Worm (Caenorhabditis elegans): ENCODE data around the gene srt-3.

The srt-3 gene

ce11 chrV:4250047-4250446 is 9.9 kb downstream of the srt-3 start, which contains the start of gene srt-13:
Gene srt-13, minus strand, starts transcription at chrV:4250147.
- TF ChIP-seq C38D4.7 (GFP tag; optimal IDR thresholded peaks at IDR 0.05) (no peak), pha-2 (tag; optimal IDR thresholded peaks at IDR 0.05) (no peak), hlh-6 (tag; optimal IDR thresholded peaks at IDR 0.05) (no peak), pqm-1 (tag; optimal IDR thresholded peaks at IDR 0.05) (no peak), hlh-8 (tag; optimal IDR thresholded peaks at IDR 0.05) (no peak), ceh-31 (tag; optimal IDR thresholded peaks at IDR 0.05) (no peak), che-1 (tag; optimal IDR thresholded peaks at IDR 0.05) (no peak)

- no peak for TF ChIP-seq che-1 (tag; optimal IDR thresholded peaks at IDR 0.05)
- TF ChIP-seq sox-4 (tag; optimal IDR thresholded peaks at IDR 0.05) = no peak
- TF ChIP-seq elt-2 (tag; optimal IDR thresholded peaks at IDR 0.05) = no peak
- no peak for TF ChIP-seq hlh-6 (tag; optimal IDR thresholded peaks at IDR 0.05)
- no peak for TF ChIP-seq ahr-1 (tag; optimal IDR thresholded peaks at IDR 0.05)
Measured at ce11 chrV:4248359-4248758, 11.6 kb downstream of the srt-3 start.

- TF ChIP-seq ahr-1 (tag; optimal IDR thresholded peaks at IDR 0.05) = no peak
Measured at ce11 chrV:4242431-4242830, 17.6 kb downstream of the srt-3 start, which contains the start of gene srt-12. Gene srt-12, minus strand, starts transcription at chrV:4242531.

DNA sequence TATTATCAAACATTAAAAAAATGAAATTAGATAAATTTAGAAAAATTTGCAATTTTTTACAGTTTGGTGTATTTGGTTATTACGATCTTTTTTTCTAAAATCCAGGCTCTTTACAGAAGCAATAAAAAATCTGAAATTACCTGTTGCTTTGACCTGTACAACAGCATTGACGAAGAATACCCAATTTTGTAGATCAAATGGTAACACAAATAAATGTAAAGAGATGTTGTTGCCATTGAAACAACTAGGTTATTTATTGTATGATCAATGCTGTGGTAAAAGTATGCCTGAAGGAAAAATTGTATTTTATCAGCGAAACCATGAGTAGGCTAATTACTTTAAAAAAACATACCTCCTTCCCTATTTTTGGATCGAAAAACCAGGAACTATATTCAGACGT is 18.4 kb downstream of the srt-3 start:
- TF ChIP-seq hlh-13 (GFP tag; optimal IDR thresholded peaks at IDR 0.05) (no peak), npax-4 (tag; optimal IDR thresholded peaks at IDR 0.05) (no peak), unc-86 (tag; optimal IDR thresholded peaks at IDR 0.05) (no peak), fax-1 (tag; optimal IDR thresholded peaks at IDR 0.05) (no peak), che-1 (tag; optimal IDR thresholded peaks at IDR 0.05) (no peak), gmeb-2 (tag; optimal IDR thresholded peaks at IDR 0.05) (no peak), ceh-22 (tag; optimal IDR thresholded peaks at IDR 0.05) (no peak), sdc-2 (tag; optimal IDR thresholded peaks at IDR 0.05) (no peak), unc-55 (GFP tag; optimal IDR thresholded peaks at IDR 0.05) (no peak), lin-11 (tag; optimal IDR thresholded peaks at IDR 0.05) (no peak), rnt-1 (tag; optimal IDR thresholded peaks at IDR 0.05) (no peak), ttx-3 (tag; optimal IDR thresholded peaks at IDR 0.05) (no peak), ahr-1 (tag; optimal IDR thresholded peaks at IDR 0.05) (no peak), zip-5 (tag; optimal IDR thresholded peaks at IDR 0.05) (no peak)

DNA sequence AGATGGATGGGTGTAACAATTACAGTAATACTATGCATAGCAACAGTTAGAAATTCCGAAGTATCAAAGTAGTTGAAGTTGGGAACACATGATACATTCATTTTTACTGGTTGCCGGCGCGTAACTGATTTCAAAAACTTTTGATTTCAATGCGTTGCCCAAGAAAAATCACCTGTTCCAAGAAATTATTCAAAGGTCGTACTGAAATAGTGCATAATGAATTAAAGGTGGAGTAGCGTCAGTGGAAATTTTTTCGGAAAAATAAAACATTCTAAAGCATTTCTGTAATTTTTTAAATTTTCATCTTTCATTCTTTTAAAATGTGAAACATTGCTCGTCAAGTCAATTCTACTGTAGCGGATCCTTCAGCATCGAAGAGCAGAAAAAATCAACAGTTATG is 19.7 kb downstream of the srt-3 start, which contains the start of gene srh-204:
Gene srh-204, minus strand, starts transcription at position 101 of the 400 bp plus-strand sequence.
- TF ChIP-seq unc-3 (GFP tag; conservative IDR thresholded peaks at IDR 0.05) (no peak), unc-3 (tag; optimal IDR thresholded peaks at IDR 0.05) (no peak), sdc-2 (tag; optimal IDR thresholded peaks at IDR 0.05) (no peak), che-1 (tag; optimal IDR thresholded peaks at IDR 0.05) (no peak), syd-9 (tag; optimal IDR thresholded peaks at IDR 0.05) (no peak), hlh-8 (tag; optimal IDR thresholded peaks at IDR 0.05) (no peak), mec-3 (tag; optimal IDR thresholded peaks at IDR 0.05; ENCODE audit: borderline replicate concordance) (no peak)

DNA sequence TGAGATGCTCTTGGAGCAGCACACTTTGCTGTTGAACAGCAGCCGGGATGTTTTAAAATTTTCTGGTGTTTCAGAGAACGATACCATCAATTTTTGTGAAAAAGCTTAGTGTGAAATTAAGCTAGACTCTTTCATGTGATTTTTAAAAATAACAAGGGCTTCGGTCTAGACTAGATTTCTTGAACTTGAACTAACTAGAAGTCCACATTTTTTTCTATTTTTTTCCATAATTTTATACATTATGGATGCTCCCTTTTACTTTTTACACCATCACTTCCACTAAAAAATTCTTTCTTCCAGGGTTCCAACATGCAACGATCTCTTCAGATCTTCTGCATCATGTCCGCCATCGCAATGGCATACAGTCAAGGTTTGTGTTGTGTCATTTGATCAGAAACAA is 23.9 kb downstream of the srt-3 start, which contains the start of gene nlp-13:
Gene nlp-13, plus strand, starts transcription at position 301 of the 400 bp plus-strand sequence.
- TF ChIP-seq K02D7.2 (tag; optimal IDR thresholded peaks at IDR 0.05) = no peak
- TF ChIP-seq hlh-30 (tag; optimal IDR thresholded peaks at IDR 0.05; ENCODE audit: insufficient read depth) = no peak

DNA sequence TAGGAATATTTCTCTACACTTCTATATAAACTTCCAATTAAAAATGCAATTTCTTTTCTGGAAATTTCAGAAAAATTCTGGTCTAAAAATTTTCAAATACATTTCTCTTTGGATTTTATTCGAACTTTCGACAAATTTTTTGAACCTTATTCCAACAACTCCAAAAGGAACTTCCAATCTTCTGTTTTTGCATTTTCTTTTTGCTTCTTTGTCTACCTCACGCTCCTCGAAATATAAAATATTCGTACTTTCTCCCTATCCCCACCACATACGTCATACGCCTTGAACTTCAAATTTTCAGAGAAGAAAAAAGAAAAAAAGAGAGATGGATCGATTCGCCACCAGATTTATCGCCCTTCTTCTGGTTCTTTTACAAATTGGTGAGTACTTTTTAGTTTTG is 40.6 kb downstream of the srt-3 start, which contains the start of gene nlp-9:
Gene nlp-9, plus strand, starts transcription at position 301 of the 400 bp plus-strand sequence.
- no peak for TF ChIP-seq ceh-24 (tag; optimal IDR thresholded peaks at IDR 0.05)
- TF ChIP-seq F13H6.1 (tag; optimal IDR thresholded peaks at IDR 0.05) = no peak
- TF ChIP-seq pha-4 (tag; optimal IDR thresholded peaks at IDR 0.05) = no peak
- TF ChIP-seq ceh-19 (GFP tag; optimal IDR thresholded peaks at IDR 0.05) = no peak
- TF ChIP-seq sox-4 (tag; optimal IDR thresholded peaks at IDR 0.05) = no peak
- no peak for TF ChIP-seq zip-5 (tag; optimal IDR thresholded peaks at IDR 0.05)
- no peak for TF ChIP-seq hlh-6 (tag; optimal IDR thresholded peaks at IDR 0.05)
- no peak for TF ChIP-seq nhr-11 (tag; optimal IDR thresholded peaks at IDR 0.05)
- no peak for TF ChIP-seq unc-42 (tag; optimal IDR thresholded peaks at IDR 0.05)
- TF ChIP-seq gmeb-2 (tag; optimal IDR thresholded peaks at IDR 0.05) = no peak
